Fruit fly (Drosophila melanogaster) S2 (cell line): Measurements from ENCODE around the gene Dop1R2.

Experiments used
- CG8478 ChIP-seq: fragments of >200 bp; optimal IDR thresholded peaks from 2 replicates; lab custom pipeline; 2018
- CTCF ChIP-seq, 2 experiments: fragments of >200 bp; optimal IDR thresholded peaks; 2 replicates each; lab custom pipeline; 2018

The Dop1R2 gene

DNA sequence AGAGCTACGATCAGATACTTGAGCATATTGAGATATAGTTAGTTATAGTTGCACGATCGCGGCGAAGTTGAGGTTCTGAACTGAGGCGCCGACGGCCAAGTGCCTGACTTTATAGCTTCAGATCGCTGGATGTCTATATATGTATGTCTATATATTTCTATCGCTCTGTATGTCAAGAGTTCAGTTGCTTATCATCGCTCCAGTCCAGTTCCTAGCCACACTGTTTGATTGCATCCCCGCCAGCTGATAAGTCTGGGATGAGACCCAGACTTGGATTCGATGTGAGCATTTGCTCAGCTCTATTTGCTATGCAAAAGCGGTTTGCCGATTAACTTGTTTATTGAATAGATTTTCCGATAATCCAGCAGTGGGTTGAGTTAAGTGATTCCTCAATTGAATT lies 26.9 kb upstream of the Dop1R2 start:
- TF ChIP-seq CG8478 (lab: Kevin White, UChicago) (no peak), CTCF (optimal IDR thresholded peaks at IDR 0.05; lab: Kevin White, UChicago) (no peak)

DNA sequence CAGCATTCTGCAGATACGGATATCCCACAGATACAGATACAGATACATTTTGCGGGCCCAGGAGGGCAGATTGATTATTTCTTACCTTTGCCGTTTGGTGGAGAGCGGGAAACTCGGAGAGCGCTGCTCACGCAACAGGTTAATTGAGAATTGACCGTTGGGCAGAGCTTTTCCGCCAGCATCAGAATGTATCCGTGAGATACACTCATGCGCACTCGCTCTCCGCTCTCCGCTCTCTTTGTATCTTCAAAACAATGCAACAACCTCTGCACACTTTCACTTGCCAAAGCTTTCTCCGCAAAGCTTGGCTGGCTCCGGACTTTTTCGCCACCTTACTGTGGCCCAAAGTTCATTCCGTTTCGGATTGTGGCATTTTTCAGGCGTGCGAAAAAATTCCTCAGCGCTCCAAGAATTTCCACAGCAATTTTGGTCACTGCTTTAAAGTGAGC lies 22.4 kb upstream of the Dop1R2 start, which contains the start of the genes CG7582 and Gycalpha99B:
TSS of gene CG7582 (minus strand) at position 127 of the 449 bp plus-strand sequence.
TSS of gene Gycalpha99B (plus strand) at position 352 of the 449 bp plus-strand sequence.
- TF ChIP-seq CTCF (optimal IDR thresholded peaks at IDR 0.05; lab: Kevin White, UChicago) (peak in 1 of 2 experiments; percentile 13), CG8478 (lab: Kevin White, UChicago) (no peak)

DNA sequence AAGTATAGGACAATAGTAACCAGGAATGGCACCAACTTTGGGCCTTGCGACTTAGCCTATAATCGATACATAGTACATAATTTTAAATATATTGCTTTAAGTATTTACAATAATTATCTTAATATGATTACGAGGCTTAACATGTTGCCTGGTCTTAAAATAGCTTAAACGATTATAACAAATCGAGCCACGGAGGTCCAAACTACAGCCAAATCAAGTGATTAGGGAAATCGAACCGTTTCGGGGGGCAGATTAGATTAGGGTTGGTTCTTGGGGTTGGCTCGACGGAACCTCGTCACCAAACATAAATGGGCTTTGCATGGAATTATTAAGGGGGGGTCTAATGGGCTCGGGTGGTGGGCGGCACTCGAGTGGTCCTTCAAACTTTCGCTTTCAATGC lies 21.5 kb upstream of the Dop1R2 start:
- TF ChIP-seq CG8478 (lab: Kevin White, UChicago) (no peak), CTCF (optimal IDR thresholded peaks at IDR 0.05; lab: Kevin White, UChicago) (no peak)

DNA sequence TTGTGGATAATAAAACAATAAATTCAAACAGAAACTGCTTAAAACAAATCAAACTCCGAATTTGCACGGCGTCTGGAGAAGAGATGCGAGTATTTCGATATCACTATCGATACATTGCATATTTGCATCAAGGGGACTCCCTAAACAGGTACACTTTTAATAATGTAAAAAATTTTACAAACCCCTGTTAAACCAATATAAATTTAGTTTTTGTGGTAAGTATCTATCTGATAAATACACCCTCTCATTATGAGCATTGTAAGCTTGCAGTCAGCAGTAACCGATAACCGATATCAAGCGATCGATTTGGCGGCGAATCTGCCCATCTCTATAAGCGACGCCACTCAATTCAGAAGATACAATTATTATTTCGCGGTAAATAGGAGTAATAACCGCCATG lies 15.5 kb upstream of the Dop1R2 start, which contains the start of the genes Bub3 and Cap-D2:
TSS of gene Bub3 (minus strand) at position 89 of the 400 bp plus-strand sequence.
TSS of gene Cap-D2 (plus strand) at position 319 of the 400 bp plus-strand sequence.
- TF ChIP-seq CG8478 (lab: Kevin White, UChicago) (no peak), CTCF (optimal IDR thresholded peaks at IDR 0.05; lab: Kevin White, UChicago) (no peak)

DNA sequence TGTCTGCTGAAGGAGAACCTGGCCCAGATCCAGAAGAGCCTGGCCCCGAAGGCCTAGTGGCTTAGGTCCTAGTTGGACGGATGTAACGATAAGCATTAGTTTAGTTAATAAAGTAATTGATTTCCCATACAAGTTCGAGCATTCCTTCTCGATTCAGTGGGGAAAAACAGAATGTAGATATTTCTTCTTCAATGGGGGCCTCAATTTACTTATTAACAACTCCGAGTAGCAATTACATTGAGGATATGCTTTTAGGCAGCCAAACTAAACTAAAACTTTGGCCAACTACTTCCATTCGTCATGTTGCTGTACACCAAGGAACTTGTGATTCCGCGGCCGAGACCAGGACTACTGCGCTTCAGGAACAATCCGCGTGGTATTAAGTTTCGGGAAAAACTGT lies 12.4 kb upstream of the Dop1R2 start, which contains the start of gene ppk19:
TSS of gene ppk19 (plus strand) at position 301 of the 400 bp plus-strand sequence.
- TF ChIP-seq CG8478 (lab: Kevin White, UChicago), result no peak
- no peak for TF ChIP-seq CTCF (optimal IDR thresholded peaks at IDR 0.05; lab: Kevin White, UChicago)

DNA sequence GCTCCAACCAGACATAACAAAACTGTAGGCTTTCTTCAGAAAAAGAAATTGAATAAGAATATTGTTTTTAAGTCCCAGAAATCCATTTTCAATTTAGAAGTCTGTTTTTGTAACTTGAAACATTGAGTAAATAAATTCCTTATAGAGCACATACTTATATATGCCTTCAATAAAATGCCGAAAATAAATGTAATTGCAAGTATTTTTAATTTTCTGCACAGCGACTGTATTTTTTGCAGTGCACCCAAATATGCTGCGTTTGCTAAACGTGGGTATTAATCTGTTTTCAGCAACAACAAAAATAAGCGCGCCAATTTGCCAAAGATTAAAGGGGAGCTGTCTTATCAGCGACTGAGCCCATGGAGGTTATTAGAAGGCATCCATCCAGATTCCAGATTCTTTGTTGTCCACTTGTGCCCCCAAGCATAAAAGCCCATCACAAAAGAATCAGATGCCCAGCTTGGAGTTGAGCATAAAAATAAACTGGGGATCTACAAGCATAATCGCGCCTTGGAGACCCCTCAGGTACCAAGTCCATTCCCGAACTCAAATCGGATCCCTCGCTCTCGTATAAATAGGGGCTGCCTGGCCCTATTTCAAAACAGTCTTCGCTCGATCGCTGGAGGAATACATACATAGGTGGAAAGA lies 11.4 kb upstream of the Dop1R2 start, which contains the start of gene Obp99a:
TSS of gene Obp99a (plus strand) at position 598 of the 648 bp plus-strand sequence.
- TF ChIP-seq CTCF (optimal IDR thresholded peaks at IDR 0.05; lab: Kevin White, UChicago) (no peak), CG8478 (lab: Kevin White, UChicago) (no peak)

DNA sequence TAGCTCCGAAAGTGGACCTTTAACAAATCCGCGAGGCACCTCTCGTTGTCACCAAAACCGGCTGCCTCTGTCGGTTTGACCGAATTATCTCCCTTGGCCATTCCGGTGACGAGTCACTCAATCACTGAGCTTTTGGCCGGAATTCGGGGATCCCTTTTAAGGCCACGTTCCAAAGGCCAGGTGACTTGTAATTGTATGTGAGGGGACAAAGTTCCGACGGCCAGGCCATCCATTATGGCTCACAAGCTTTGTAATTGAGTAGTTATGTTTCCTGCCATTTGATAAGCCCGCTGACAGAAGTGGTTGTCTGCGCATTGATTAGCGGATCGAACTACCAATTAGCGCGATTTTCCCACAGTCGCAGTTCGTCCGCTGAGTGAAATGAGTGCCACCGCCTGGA lies 9.0 kb upstream of the Dop1R2 start, which contains the start of the genes ppk20 and ppk30:
TSS of gene ppk20 (minus strand) at position 101 of the 400 bp plus-strand sequence.
TSS of gene ppk30 (plus strand) at position 373 of the 400 bp plus-strand sequence.
- TF ChIP-seq CG8478 (lab: Kevin White, UChicago) (no peak), CTCF (optimal IDR thresholded peaks at IDR 0.05; lab: Kevin White, UChicago) (no peak)

DNA sequence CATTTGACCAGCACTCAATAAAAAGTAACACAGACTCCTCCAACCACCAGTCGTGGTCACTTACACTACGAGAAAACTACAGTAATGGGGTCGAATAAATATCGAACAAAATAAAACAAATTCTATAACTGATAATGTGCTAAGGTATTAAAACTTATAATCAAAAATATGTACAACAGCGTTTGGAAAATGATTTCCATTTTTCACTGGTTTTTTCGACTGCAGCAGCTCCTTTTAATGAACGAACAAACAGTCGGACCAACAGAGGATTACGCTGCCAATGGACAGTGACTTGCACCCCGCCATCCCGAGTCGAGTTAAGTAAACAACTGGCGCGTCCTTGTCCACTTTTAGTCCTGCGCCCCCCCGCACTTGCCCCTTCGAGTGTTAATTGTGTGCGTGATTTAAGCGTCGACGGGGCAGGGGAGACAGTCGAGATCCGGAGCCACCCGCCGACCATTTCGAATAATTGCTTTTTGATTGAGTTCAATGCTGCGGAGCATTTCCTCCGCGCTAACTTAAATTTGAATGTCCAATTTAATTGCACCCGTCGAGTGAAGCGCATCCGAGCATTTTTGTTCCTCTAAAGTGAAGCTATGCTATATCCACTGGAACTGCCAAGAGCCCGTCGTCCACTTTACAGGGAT lies 4.5 kb upstream of the Dop1R2 start, which contains the start of gene ppk21:
TSS of gene ppk21 (plus strand) at position 597 of the 647 bp plus-strand sequence.
- no peak for TF ChIP-seq CG8478 (lab: Kevin White, UChicago)
- TF ChIP-seq CTCF (optimal IDR thresholded peaks at IDR 0.05; lab: Kevin White, UChicago), result no peak

DNA sequence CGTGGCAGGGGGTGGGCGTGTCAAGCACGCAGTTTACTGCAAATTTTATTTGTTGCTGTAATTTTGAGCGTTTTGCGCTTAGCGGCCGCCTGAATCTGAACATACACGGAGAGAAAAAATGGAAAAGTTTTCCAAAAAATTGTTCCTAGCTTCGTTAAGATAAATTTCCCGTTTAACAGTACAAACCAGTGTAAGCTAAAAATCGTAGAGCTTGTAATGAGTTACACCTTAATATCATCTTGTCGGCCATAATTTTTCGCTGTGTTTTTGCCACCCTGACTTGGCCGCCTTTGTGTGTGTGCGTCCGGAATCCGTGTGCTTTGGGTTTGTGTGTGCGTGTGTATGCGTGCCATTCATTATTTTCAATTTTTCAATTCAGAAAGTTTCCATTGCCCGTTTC lies 8.3 kb downstream of the Dop1R2 start:
- TF ChIP-seq CG8478 (lab: Kevin White, UChicago) (no peak), CTCF (optimal IDR thresholded peaks at IDR 0.05; lab: Kevin White, UChicago) (no peak)

DNA sequence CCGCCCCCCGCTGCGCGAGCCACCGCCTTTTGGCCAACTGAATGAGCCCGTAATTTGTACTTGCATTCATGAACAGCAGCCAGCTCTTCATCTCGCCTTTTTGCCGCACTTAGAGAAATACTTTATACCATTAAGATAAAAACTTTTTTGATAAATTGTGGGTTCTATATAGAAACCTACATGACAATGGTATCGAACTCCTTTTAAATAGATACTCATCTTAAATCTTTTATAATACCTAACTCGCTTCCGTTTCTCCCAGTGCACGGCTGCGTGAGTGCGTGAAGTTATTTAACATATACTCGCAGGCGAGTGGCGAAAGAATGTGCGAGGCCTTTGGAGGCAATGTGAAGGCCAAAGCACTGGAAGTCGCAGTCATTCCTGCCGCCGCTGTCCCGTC lies 33.9 kb downstream of the Dop1R2 start:
- TF ChIP-seq CTCF (optimal IDR thresholded peaks at IDR 0.05; lab: Kevin White, UChicago), result no peak
- no peak for TF ChIP-seq CG8478 (lab: Kevin White, UChicago)

DNA sequence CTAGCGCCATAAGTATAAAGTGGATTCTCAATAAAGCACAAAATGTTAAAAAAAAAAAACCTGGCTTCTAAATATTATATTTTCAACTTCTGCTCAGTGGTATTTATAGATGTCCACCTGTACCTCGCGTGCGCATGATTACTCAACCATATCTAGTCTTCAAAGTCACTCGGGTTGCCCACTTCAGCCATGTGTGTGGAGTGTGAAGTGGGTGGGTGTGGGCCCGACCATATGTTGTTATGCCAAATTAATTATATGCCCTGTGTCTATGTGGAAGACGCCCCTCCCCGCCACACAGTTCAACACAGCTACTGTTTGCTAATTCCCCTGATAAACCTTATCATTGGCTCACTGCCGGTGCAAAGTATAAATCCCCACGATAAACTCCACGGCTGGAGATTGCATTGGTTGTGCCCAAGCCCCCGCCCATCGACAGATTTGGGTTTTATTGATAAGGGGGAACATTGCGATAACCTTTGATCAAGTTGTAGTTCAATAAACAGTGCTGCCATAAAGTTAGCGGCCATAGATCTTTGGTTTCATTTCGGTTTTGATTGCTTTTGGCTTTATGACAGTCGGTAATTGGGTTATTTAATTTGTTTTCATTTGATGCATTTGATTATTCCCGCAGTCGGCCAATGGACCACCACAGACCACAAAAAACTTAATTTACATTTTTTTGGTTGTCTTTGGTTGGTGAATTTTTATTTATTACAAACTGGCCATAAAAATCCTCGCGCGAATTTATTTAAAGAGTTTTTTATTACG lies 38.9 kb downstream of the Dop1R2 start:
- TF ChIP-seq CTCF (optimal IDR thresholded peaks at IDR 0.05; lab: Kevin White, UChicago), result no peak
- TF ChIP-seq CG8478 (lab: Kevin White, UChicago), result no peak

DNA sequence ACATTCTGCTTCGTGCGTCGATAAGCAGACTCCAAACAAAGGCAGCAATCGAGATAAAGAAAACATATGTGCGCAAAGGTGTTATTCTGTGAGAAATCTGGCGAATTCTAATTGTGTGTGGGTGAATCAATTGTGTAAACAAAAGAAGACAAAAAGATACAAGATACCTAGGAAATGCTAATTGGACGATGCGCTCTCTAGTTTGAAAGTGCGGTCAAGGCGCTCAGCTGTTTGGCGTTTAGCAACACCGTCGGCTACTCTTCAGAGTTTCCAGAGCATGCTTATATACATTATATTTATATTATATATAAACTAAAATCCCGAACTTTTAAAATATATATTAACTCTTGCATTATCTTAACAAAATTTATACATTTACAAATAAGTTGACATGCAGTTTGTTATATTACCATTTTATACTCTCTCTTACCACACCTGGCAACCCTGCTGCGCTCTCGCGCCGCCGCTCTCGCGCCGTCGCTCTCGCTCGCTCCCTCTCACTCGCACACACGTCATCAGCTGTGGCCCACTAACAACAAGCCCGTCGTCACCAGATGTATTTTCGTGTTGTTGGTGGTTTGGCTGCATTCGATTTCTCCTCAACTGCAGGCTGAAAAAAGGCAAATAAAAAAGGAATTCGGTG lies 41.1 kb downstream of the Dop1R2 start, which contains the start of gene CG1907:
TSS of gene CG1907 (plus strand) at position 551 of the 643 bp plus-strand sequence.
- no peak for TF ChIP-seq CTCF (optimal IDR thresholded peaks at IDR 0.05; lab: Kevin White, UChicago)
- no peak for TF ChIP-seq CG8478 (lab: Kevin White, UChicago)

DNA sequence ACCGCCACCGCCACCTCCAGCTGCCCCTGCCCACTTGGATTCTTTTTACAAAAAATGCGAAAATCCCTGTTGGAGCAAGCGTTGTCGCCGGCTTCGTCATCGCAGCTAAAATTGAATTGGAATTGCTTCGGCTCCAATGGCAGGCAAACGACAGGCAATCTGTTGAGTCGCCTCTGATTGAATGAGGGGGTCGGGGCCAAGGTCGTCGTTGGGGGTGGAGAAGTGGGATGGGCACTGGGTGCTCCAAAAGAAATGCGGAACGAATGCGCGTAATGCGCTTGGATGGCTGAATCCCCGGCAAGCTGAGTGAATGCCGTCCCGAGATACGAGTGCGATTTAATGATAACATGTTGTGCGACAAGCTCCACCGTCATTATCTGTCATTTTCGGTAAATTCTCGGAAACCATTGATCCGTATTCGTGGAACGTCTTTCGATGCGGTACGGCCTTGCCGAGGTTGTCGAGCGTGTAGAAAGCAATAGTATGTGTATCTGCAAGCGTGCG lies 42.0 kb downstream of the Dop1R2 start:
- TF ChIP-seq CTCF (optimal IDR thresholded peaks at IDR 0.05; lab: Kevin White, UChicago) (no peak), CG8478 (lab: Kevin White, UChicago) (no peak)
